Worm (Caenorhabditis elegans) whole organism, L1 larva: ENCODE data around the gene lhpp-1.
A peak's percentile ranks its signal among the peaks of the same experiment; 100 is the strongest.

Source experiments
- C04F5.9 ChIP-seq: sonication (generic microtip); optimal IDR thresholded peaks from 2 replicates; lab custom pipeline; 2016; ENCODE audit warnings: missing genetic modification characterization, missing compliant biosample characterization
- C16A3.4 ChIP-seq: fragments of 150-350 bp; optimal IDR thresholded peaks from 2 replicates; lab custom pipeline; 2014; ENCODE audit warnings: missing biosample characterization, missing genetic modification characterization
- aha-1 ChIP-seq: fragments of 150-350 bp; optimal IDR thresholded peaks from 2 replicates; lab custom pipeline; 2014; ENCODE audit warnings: missing biosample characterization, missing genetic modification characterization
- alr-1 ChIP-seq: fragments of 200-800 bp; sonication (Bioruptor generic); optimal IDR thresholded peaks from 2 replicates; lab custom pipeline; 2018; ENCODE audit warnings: borderline replicate concordance, mild to moderate bottlenecking, missing genetic modification characterization, missing compliant biosample characterization
- aly-2 ChIP-seq: fragments of 150-350 bp; optimal IDR thresholded peaks from 2 replicates; lab custom pipeline; 2014; ENCODE audit warnings: missing biosample characterization, missing genetic modification characterization
- ceh-63 ChIP-seq: fragments of 200-800 bp; sonication (Bioruptor generic); optimal IDR thresholded peaks from 2 replicates; lab custom pipeline; 2018; ENCODE audit warnings: mild to moderate bottlenecking, missing genetic modification characterization, missing compliant biosample characterization
- ceh-88 ChIP-seq: fragments of 200-800 bp; sonication (Bioruptor generic); IDR thresholded peaks from 2 replicates; pipeline ENCODE4 v1.3.6; 2022; ENCODE audit warnings: missing genetic modification characterization, missing compliant biosample characterization
- ceh-90 ChIP-seq: sonication (generic microtip); optimal IDR thresholded peaks from 2 replicates; lab custom pipeline; 2016; ENCODE audit warnings: missing genetic modification characterization, missing compliant biosample characterization
- ces-1 ChIP-seq: fragments of 150-350 bp; optimal IDR thresholded peaks from 2 replicates; lab custom pipeline; 2014; ENCODE audit warnings: missing biosample characterization, missing genetic modification reagents, missing genetic modification characterization
- dpl-1 ChIP-seq, 3 experiments: fragments of 150-350 bp in 2 of 3; sonication (generic microtip) in 1 of 3; optimal IDR thresholded peaks; 2 replicates each; lab custom pipeline; 2014 to 2017; ENCODE audit warnings: missing biosample characterization in 3 of 3, missing genetic modification characterization in 3 of 3, missing genetic modification reagents in 3 of 3
- egl-13 ChIP-seq: sonication (generic microtip); optimal IDR thresholded peaks from 2 replicates; lab custom pipeline; 2016; ENCODE audit warnings: missing genotype, missing genetic modification reagents, missing genetic modification characterization, missing compliant biosample characterization
- elt-2 ChIP-seq: sonication (generic microtip); optimal IDR thresholded peaks from 2 replicates; lab custom pipeline; 2016; ENCODE audit warnings: missing genetic modification characterization, mild to moderate bottlenecking, inconsistent platforms, missing compliant biosample characterization, missing genetic modification reagents
- elt-3 ChIP-seq, 6 experiments: fragments of 150-350 bp in 1 of 6; sonication (generic microtip); optimal IDR thresholded peaks; 2 replicates each; lab custom pipeline; 2017 to 2018; ENCODE audit warnings: missing biosample characterization in 6 of 6, missing genetic modification characterization in 6 of 6, inconsistent platforms in 1 of 6
- ets-5 ChIP-seq: fragments of 200-800 bp; sonication (Bioruptor generic); IDR thresholded peaks from 2 replicates; pipeline ENCODE4 v1.3.6; 2022; ENCODE audit warnings: missing genetic modification characterization, missing compliant biosample characterization
- fkh-4 ChIP-seq: sonication (generic microtip); optimal IDR thresholded peaks from 2 replicates; lab custom pipeline; 2016; ENCODE audit warnings: missing compliant biosample characterization, missing genetic modification characterization, borderline replicate concordance
- fkh-8 ChIP-seq: sonication (generic microtip); optimal IDR thresholded peaks from 2 replicates; lab custom pipeline; 2016; ENCODE audit warnings: mild to moderate bottlenecking, missing genetic modification characterization, missing compliant biosample characterization
- fos-1 ChIP-seq: fragments of 150-350 bp; optimal IDR thresholded peaks from 2 replicates; lab custom pipeline; 2014; ENCODE audit warnings: missing biosample characterization, missing genetic modification characterization
- hlh-4 ChIP-seq: sonication (generic microtip); optimal IDR thresholded peaks from 2 replicates; lab custom pipeline; 2016; ENCODE audit warnings: mild to moderate bottlenecking, missing genetic modification characterization, missing compliant biosample characterization
- isw-1 ChIP-seq: fragments of 200-800 bp; sonication (Bioruptor generic); IDR thresholded peaks from 2 replicates; pipeline ENCODE4 v1.3.6; 2022; ENCODE audit warnings: missing genetic modification characterization, missing compliant biosample characterization
- jun-1 ChIP-seq: fragments of 150-350 bp; optimal IDR thresholded peaks from 2 replicates; lab custom pipeline; 2014; ENCODE audit warnings: missing biosample characterization, missing genetic modification reagents, missing genetic modification characterization
- lin-13 ChIP-seq: fragments of 150-350 bp; optimal IDR thresholded peaks from 2 replicates; lab custom pipeline; 2014; ENCODE audit warnings: missing biosample characterization, missing genetic modification reagents, missing genetic modification characterization
- lin-14 ChIP-seq: fragments of 200-800 bp; sonication (Bioruptor generic); optimal IDR thresholded peaks from 2 replicates; lab custom pipeline; 2018; ENCODE audit warnings: mild to moderate bottlenecking, missing genetic modification characterization, moderate library complexity, missing compliant biosample characterization
- lin-15B ChIP-seq: fragments of 150-350 bp; sonication (generic microtip); optimal IDR thresholded peaks from 3 replicates; lab custom pipeline; 2014; ENCODE audit warnings: missing biosample characterization, missing genetic modification characterization
- lin-35 ChIP-seq, 2 experiments: fragments of 150-350 bp; optimal IDR thresholded peaks; 2 replicates each; lab custom pipeline; 2014; ENCODE audit warnings: missing biosample characterization in 2 of 2, missing genetic modification characterization in 2 of 2, missing genetic modification reagents in 2 of 2
- lsy-2 ChIP-seq, 2 experiments: fragments of 150-350 bp; optimal IDR thresholded peaks; 2 replicates each; lab custom pipeline; 2014; ENCODE audit warnings: missing biosample characterization in 2 of 2, missing genetic modification characterization in 2 of 2
- mab-9 ChIP-seq: fragments of 200-800 bp; sonication (Bioruptor generic); IDR thresholded peaks from 2 replicates; pipeline ENCODE4 v1.3.6; 2022; ENCODE audit warnings: missing genetic modification reagents, missing genetic modification characterization, missing compliant biosample characterization
- mdl-1 ChIP-seq, 2 experiments: fragments of 150-350 bp; optimal IDR thresholded peaks; 2 replicates each; lab custom pipeline; 2014 to 2017; ENCODE audit warnings: missing biosample characterization in 2 of 2, missing genetic modification characterization in 2 of 2, inconsistent platforms in 1 of 2
- mef-2 ChIP-seq: fragments of 150-350 bp; optimal IDR thresholded peaks from 2 replicates; lab custom pipeline; 2014; ENCODE audit warnings: missing biosample characterization, missing genetic modification characterization
- mep-1 ChIP-seq: fragments of 150-350 bp; optimal IDR thresholded peaks from 2 replicates; lab custom pipeline; 2014; ENCODE audit warnings: missing biosample characterization, missing genetic modification characterization
- nhr-11 ChIP-seq: fragments of 150-350 bp; optimal IDR thresholded peaks from 2 replicates; lab custom pipeline; 2014; ENCODE audit warnings: missing biosample characterization, missing genetic modification characterization
- nhr-20 ChIP-seq: sonication (generic microtip); optimal IDR thresholded peaks from 2 replicates; lab custom pipeline; 2016; ENCODE audit warnings: mild to moderate bottlenecking, missing genetic modification characterization, missing compliant biosample characterization
- nhr-47 ChIP-seq: sonication (generic microtip); optimal IDR thresholded peaks from 2 replicates; lab custom pipeline; 2016; ENCODE audit warnings: mild to moderate bottlenecking, missing genetic modification characterization, moderate library complexity, missing compliant biosample characterization
- nhr-71 ChIP-seq: sonication (generic microtip); optimal IDR thresholded peaks from 2 replicates; lab custom pipeline; 2016; ENCODE audit warnings: mild to moderate bottlenecking, missing genetic modification characterization, moderate library complexity, missing compliant biosample characterization
- nhr-76 ChIP-seq: sonication (generic microtip); optimal IDR thresholded peaks from 2 replicates; lab custom pipeline; 2017; ENCODE audit warnings: missing biosample characterization, missing genetic modification characterization
- nhr-77 ChIP-seq: fragments of 150-350 bp; optimal IDR thresholded peaks from 2 replicates; lab custom pipeline; 2014; ENCODE audit warnings: missing biosample characterization, missing genetic modification characterization
- nhr-84 ChIP-seq: sonication (generic microtip); optimal IDR thresholded peaks from 2 replicates; lab custom pipeline; 2017; ENCODE audit warnings: missing biosample characterization, missing genetic modification characterization
- pag-3 ChIP-seq: sonication (generic microtip); optimal IDR thresholded peaks from 2 replicates; lab custom pipeline; 2017; ENCODE audit warnings: missing genetic modification characterization, mild to moderate bottlenecking, missing compliant biosample characterization, antibody characterized with exemption, borderline replicate concordance; ENCODE audit not compliant: insufficient read depth
- pax-3 ChIP-seq: fragments of 200-800 bp; sonication (Bioruptor generic); optimal IDR thresholded peaks from 2 replicates; lab custom pipeline; 2018; ENCODE audit warnings: mild to moderate bottlenecking, missing genetic modification characterization, moderate library complexity, missing compliant biosample characterization
- pqm-1 ChIP-seq: sonication (generic microtip); optimal IDR thresholded peaks from 3 replicates; lab custom pipeline; 2017; ENCODE audit warnings: missing biosample characterization, missing genetic modification characterization
- skn-1 ChIP-seq: fragments of 150-350 bp; optimal IDR thresholded peaks from 2 replicates; lab custom pipeline; 2014; ENCODE audit warnings: missing biosample characterization, missing genetic modification characterization
- snu-23 ChIP-seq: sonication (generic microtip); optimal IDR thresholded peaks from 2 replicates; lab custom pipeline; 2016; ENCODE audit warnings: missing genetic modification characterization, missing compliant biosample characterization
- sox-4 ChIP-seq: sonication (generic microtip); optimal IDR thresholded peaks from 2 replicates; lab custom pipeline; 2016; ENCODE audit warnings: missing genetic modification characterization, missing compliant biosample characterization
- sptf-1 ChIP-seq: fragments of 150-350 bp; optimal IDR thresholded peaks from 2 replicates; lab custom pipeline; 2014; ENCODE audit warnings: missing biosample characterization, missing genetic modification characterization
- sup-37 ChIP-seq: fragments of 200-800 bp; sonication (Bioruptor generic); optimal IDR thresholded peaks from 2 replicates; lab custom pipeline; 2018; ENCODE audit warnings: mild to moderate bottlenecking, missing genetic modification characterization, missing compliant biosample characterization
- tbx-2 ChIP-seq: sonication (generic microtip); optimal IDR thresholded peaks from 2 replicates; lab custom pipeline; 2016; ENCODE audit warnings: missing genetic modification characterization, missing compliant biosample characterization
- tlp-1 ChIP-seq: fragments of 150-350 bp; optimal IDR thresholded peaks from 2 replicates; lab custom pipeline; 2014; ENCODE audit warnings: missing biosample characterization, missing genetic modification characterization
- unc-30 ChIP-seq: sonication (generic microtip); optimal IDR thresholded peaks from 2 replicates; lab custom pipeline; 2017; ENCODE audit warnings: missing biosample characterization, missing genetic modification characterization
- unc-62 ChIP-seq: fragments of 150-350 bp; optimal IDR thresholded peaks from 2 replicates; lab custom pipeline; 2014; ENCODE audit warnings: missing biosample characterization, missing genetic modification reagents, missing genetic modification characterization
- unc-98 ChIP-seq: fragments of 200-800 bp; sonication (Bioruptor generic); IDR thresholded peaks from 2 replicates; pipeline ENCODE4 v1.3.6; 2022; ENCODE audit warnings: missing genetic modification characterization, missing compliant biosample characterization
- xbp-1 ChIP-seq: sonication (generic microtip); optimal IDR thresholded peaks from 2 replicates; lab custom pipeline; 2016; ENCODE audit warnings: missing genetic modification characterization, missing compliant biosample characterization
- zag-1 ChIP-seq: fragments of 150-350 bp; optimal IDR thresholded peaks from 2 replicates; lab custom pipeline; 2014; ENCODE audit warnings: missing biosample characterization, missing genetic modification characterization
- zip-4 ChIP-seq: fragments of 200-800 bp; sonication (Bioruptor generic); optimal IDR thresholded peaks from 2 replicates; lab custom pipeline; 2018; ENCODE audit warnings: mild to moderate bottlenecking, missing genetic modification characterization, moderate library complexity, missing compliant biosample characterization
- ztf-11 ChIP-seq, 2 experiments: sonication (generic microtip); optimal IDR thresholded peaks; 2 replicates each; lab custom pipeline; 2016 to 2017; ENCODE audit warnings: missing genetic modification characterization in 2 of 2, missing biosample characterization in 1 of 2, missing compliant biosample characterization in 1 of 2
- ztf-4 ChIP-seq: fragments of 150-350 bp; optimal IDR thresholded peaks from 2 replicates; lab custom pipeline; 2014; ENCODE audit warnings: missing biosample characterization, missing genetic modification characterization

lhpp-1 gene

ce11 chrV:12095865-12096264, 15.7 kb downstream of the lhpp-1 start, which contains the start of gene nhr-207:
nhr-207 (plus strand) TSS chrV:12096146.
- TF ChIP-seq ztf-4 (no peak), ceh-88 (GFP tag; lab: Robert Waterston, UW) (no peak), tlp-1 (tag; lab: Kevin White, UChicago) (no peak), nhr-71 (tag; lab: Kevin White, UChicago) (no peak), nhr-84 (tag; lab: Kevin White, UChicago) (no peak), tbx-2 (tag; lab: Kevin White, UChicago) (no peak), fkh-8 (tag; lab: Kevin White, UChicago) (no peak), alr-1 (tag; lab: Kevin White, UChicago) (no peak), sox-4 (no peak), unc-30 (no peak), nhr-77 (tag; lab: Kevin White, UChicago) (no peak), mab-9 (GFP tag; lab: Robert Waterston, UW) (no peak), C04F5.9 (tag; lab: Kevin White, UChicago) (no peak), zag-1 (tag; lab: Kevin White, UChicago) (no peak), sptf-1 (tag; lab: Kevin White, UChicago) (no peak), mef-2 (tag; lab: Kevin White, UChicago) (no peak), lin-35 (GFP tag; optimal IDR thresholded peaks at IDR 0.05; lab: Kevin White, UChicago) (no peak), ceh-90 (tag; lab: Kevin White, UChicago) (no peak), fos-1 (tag; lab: Kevin White, UChicago) (no peak), skn-1 (tag; lab: Kevin White, UChicago) (peak; percentile 34), lin-13 (GFP tag; lab: Kevin White, UChicago) (no peak), ztf-11 (tag; optimal IDR thresholded peaks at IDR 0.05; lab: Kevin White, UChicago) (no peak), ces-1 (GFP tag; lab: Kevin White, UChicago) (no peak), snu-23 (GFP tag; lab: Kevin White, UChicago) (peak; percentile 6), hlh-4 (tag; lab: Kevin White, UChicago) (no peak), xbp-1 (tag; lab: Kevin White, UChicago) (no peak), pqm-1 (tag; lab: Kevin White, UChicago) (no peak), nhr-47 (tag; lab: Kevin White, UChicago) (no peak), lsy-2 (tag; optimal IDR thresholded peaks at IDR 0.05; lab: Kevin White, UChicago) (peak in 1 of 2 experiments; percentile 5), elt-2 (tag; lab: Kevin White, UChicago) (no peak), mdl-1 (tag; optimal IDR thresholded peaks at IDR 0.05; lab: Kevin White, UChicago) (peak in 1 of 2 experiments; percentile 35), C16A3.4 (tag; lab: Kevin White, UChicago) (peak; percentile 17), egl-13 (tag; lab: Kevin White, UChicago) (no peak), aha-1 (tag; lab: Kevin White, UChicago) (no peak), nhr-76 (no peak), ets-5 (no peak), sup-37 (no peak), pax-3 (tag; lab: Kevin White, UChicago) (no peak), zip-4 (no peak), elt-3 (tag; optimal IDR thresholded peaks at IDR 0.05; lab: Kevin White, UChicago) (no peak), isw-1 (GFP tag; lab: Robert Waterston, UW) (no peak), nhr-11 (tag; lab: Kevin White, UChicago) (no peak), nhr-20 (tag; lab: Kevin White, UChicago) (peak; percentile 23), mep-1 (tag; lab: Kevin White, UChicago) (no peak), unc-98 (GFP tag; lab: Robert Waterston, UW) (no peak), lin-14 (peak; percentile 48), aly-2 (tag; lab: Kevin White, UChicago) (no peak), unc-62 (no peak), pag-3 (tag; lab: Kevin White, UChicago) (no peak), fkh-4 (tag; lab: Kevin White, UChicago) (no peak), jun-1 (tag; lab: Kevin White, UChicago) (peak; percentile 49), dpl-1 (GFP tag; optimal IDR thresholded peaks at IDR 0.05; lab: Kevin White, UChicago) (no peak), ceh-63 (no peak), lin-15B (no peak)
